Worm (Caenorhabditis elegans) whole organism, early embryonic: ENCODE results near the gene bre-5.

Experiments used
- F13C5.2 ChIP-seq: sonication (generic microtip); optimal IDR thresholded peaks from 2 replicates; lab custom pipeline; 2017; ENCODE audit warnings: mild to moderate bottlenecking, missing genetic modification characterization, inconsistent platforms, missing compliant biosample characterization
- ama-1 ChIP-seq: fragments of 150-350 bp; optimal IDR thresholded peaks from 2 replicates; lab custom pipeline; 2014
- ets-7 ChIP-seq: sonication (generic microtip); optimal IDR thresholded peaks from 2 replicates; lab custom pipeline; 2016; ENCODE audit warnings: missing genotype, missing genetic modification characterization, missing compliant biosample characterization
- hnd-1 ChIP-seq: sonication (generic microtip); optimal IDR thresholded peaks from 2 replicates; lab custom pipeline; 2016; ENCODE audit warnings: missing genetic modification characterization, missing compliant biosample characterization
- tra-4 ChIP-seq: sonication (generic microtip); optimal IDR thresholded peaks from 2 replicates; lab custom pipeline; 2017; ENCODE audit warnings: missing genetic modification characterization, missing compliant biosample characterization

- TF ChIP-seq tra-4 (tag; lab: Kevin White, UChicago), result no peak
- TF ChIP-seq hnd-1 (tag; lab: Kevin White, UChicago), result no peak
- no peak for TF ChIP-seq F13C5.2 (tag; lab: Kevin White, UChicago)
- no peak for TF ChIP-seq ets-7
- TF ChIP-seq ama-1 (lab: Kevin White, UChicago), result no peak
These were observed 41.1 kb upstream of the bre-5 start, which contains the start of gene mig-32 for ce11 chrIV:12092113-12092512.
